Worm (Caenorhabditis elegans): Measurements from ENCODE around the gene ugt-13.

- TF ChIP-seq ama-1 (optimal IDR thresholded peaks at IDR 0.05) (no peak), lin-39 (tag; optimal IDR thresholded peaks at IDR 0.05) (no peak), ceh-28 (tag; optimal IDR thresholded peaks at IDR 0.05) (no peak), dmd-6 (GFP tag; IDR thresholded peaks at IDR 0.05) (0 out of 2 replicates have a peak, but pooled peaks have one; percentile 9), nhr-237 (tag; optimal IDR thresholded peaks at IDR 0.05) (no peak), ctbp-1 (GFP tag; IDR thresholded peaks at IDR 0.05) (no peak), saeg-2 (GFP tag; IDR thresholded peaks at IDR 0.05) (no peak), daf-8 (GFP tag; IDR thresholded peaks at IDR 0.05) (no peak), aly-2 (tag; optimal IDR thresholded peaks at IDR 0.05) (no peak), zag-1 (tag; optimal IDR thresholded peaks at IDR 0.05) (no peak), zfp-3 (GFP tag; conservative IDR thresholded peaks at IDR 0.05) (no peak)
Observed at ce11 chrV:4914879-4915278, 6.2 kb downstream of the ugt-13 start, which contains the start of gene H23N18.6.

All from whole organism, L4 larva.